Fruit fly (Drosophila melanogaster) whole organism, embryonic: Measurements from ENCODE around the gene hook.
A peak's percentile ranks its signal among the peaks of the same experiment; 100 is the strongest.

Experiments used
- Atf3 ChIP-seq: fragments of 200-800 bp; sonication (Bioruptor generic); optimal IDR thresholded peaks from 3 replicates; lab custom pipeline; 2016; ENCODE audit warnings: missing biosample characterization, missing genetic modification characterization
- Awh ChIP-seq: fragments of 200-800 bp; sonication (Bioruptor generic); IDR thresholded peaks from 2 replicates; pipeline ENCODE4, ENCODE4 v1.3.6; 2022; ENCODE audit warnings: missing biosample characterization, missing genetic modification characterization
- CG11398 ChIP-seq: fragments of 200-800 bp; sonication (Bioruptor generic); optimal IDR thresholded peaks from 2 replicates; lab custom pipeline; 2016; ENCODE audit warnings: missing biosample characterization, missing genetic modification characterization
- CG12659 ChIP-seq: fragments of 200-800 bp; sonication (Bioruptor generic); optimal IDR thresholded peaks from 3 replicates; lab custom pipeline; 2017; ENCODE audit warnings: mild to moderate bottlenecking, missing biosample characterization, missing genetic modification reagents, missing genetic modification characterization
- CG13296 ChIP-seq: fragments of 200-800 bp; sonication (Bioruptor generic); optimal IDR thresholded peaks from 3 replicates; lab custom pipeline; 2018; ENCODE audit warnings: missing biosample characterization, mild to moderate bottlenecking, missing genetic modification characterization
- CG14050 ChIP-seq: fragments of 200-800 bp; sonication (Bioruptor generic); IDR thresholded peaks from 3 replicates; pipeline ENCODE4 v1.3.6; 2022; ENCODE audit warnings: missing biosample characterization, missing genetic modification characterization
- CG15479 ChIP-seq: fragments of 200-800 bp; sonication (Bioruptor generic); optimal IDR thresholded peaks from 3 replicates; lab custom pipeline; 2019; ENCODE audit warnings: missing biosample characterization, mild to moderate bottlenecking, missing genetic modification characterization, moderate library complexity
- CG16815 ChIP-seq: fragments of 200-800 bp; sonication (Bioruptor generic); optimal IDR thresholded peaks from 3 replicates; lab custom pipeline; 2017; ENCODE audit warnings: missing biosample characterization, mild to moderate bottlenecking, missing genetic modification characterization
- CG16863 ChIP-seq: fragments of 200-800 bp; sonication (Bioruptor generic); optimal IDR thresholded peaks from 3 replicates; lab custom pipeline; 2016; ENCODE audit warnings: missing biosample characterization, missing genetic modification characterization
- CG17802 ChIP-seq: fragments of 200-800 bp; sonication (Bioruptor generic); optimal IDR thresholded peaks from 2 replicates; lab custom pipeline; 2018; ENCODE audit warnings: missing biosample characterization, mild to moderate bottlenecking, missing genetic modification characterization, moderate library complexity
- CG31441 ChIP-seq: fragments of 200-800 bp; sonication (Bioruptor generic); IDR thresholded peaks from 2 replicates; pipeline ENCODE4 v1.3.6; 2022; ENCODE audit warnings: missing biosample characterization, missing genetic modification characterization
- CG33213 ChIP-seq: fragments of 200-800 bp; sonication (Bioruptor generic); optimal IDR thresholded peaks from 3 replicates; lab custom pipeline; 2016; ENCODE audit warnings: missing biosample characterization, missing genetic modification characterization
- CG6813 ChIP-seq: fragments of 200-800 bp; sonication (Bioruptor generic); optimal IDR thresholded peaks from 2 replicates; lab custom pipeline; 2017; ENCODE audit warnings: missing biosample characterization, missing genetic modification characterization, mild to moderate bottlenecking, moderate library complexity, missing genetic modification reagents
- CG7372 ChIP-seq: fragments of 200-800 bp; sonication (Bioruptor generic); IDR thresholded peaks from 2 replicates; pipeline ENCODE4 v1.3.6; 2022; ENCODE audit warnings: missing biosample characterization, missing genetic modification characterization
- CG7556 ChIP-seq: fragments of 200-800 bp; sonication (Bioruptor generic); optimal IDR thresholded peaks from 2 replicates; lab custom pipeline; 2017; ENCODE audit warnings: missing biosample characterization, mild to moderate bottlenecking, missing genetic modification characterization
- CG8359 ChIP-seq: fragments of 200-800 bp; sonication (Bioruptor generic); optimal IDR thresholded peaks from 2 replicates; lab custom pipeline; 2017; ENCODE audit warnings: missing biosample characterization, mild to moderate bottlenecking, missing genetic modification characterization, borderline replicate concordance
- CG8765 ChIP-seq: fragments of 200-800 bp; sonication (Bioruptor generic); IDR thresholded peaks from 2 replicates; pipeline ENCODE4 v1.3.6; 2022; ENCODE audit warnings: missing biosample characterization, missing genetic modification characterization
- CG9437 ChIP-seq: fragments of 200-800 bp; sonication (Bioruptor generic); optimal IDR thresholded peaks from 2 replicates; lab custom pipeline; 2018; ENCODE audit warnings: missing biosample characterization, mild to moderate bottlenecking, missing genetic modification characterization
- CG9727 ChIP-seq: fragments of 200-800 bp; sonication (Bioruptor generic); optimal IDR thresholded peaks from 3 replicates; lab custom pipeline; 2017; ENCODE audit warnings: missing biosample characterization, mild to moderate bottlenecking, missing genetic modification characterization
- Dref ChIP-seq: fragments of 200-800 bp; sonication (Bioruptor generic); IDR thresholded peaks from 2 replicates; pipeline ENCODE4 v1.3.6; 2022; ENCODE audit warnings: missing biosample characterization, missing genetic modification characterization
- GATAe ChIP-seq: fragments of 200-800 bp; sonication (Bioruptor generic); conservative IDR thresholded peaks from 2 replicates; pipeline ENCODE4 v1.3.6; 2022; ENCODE audit warnings: missing biosample characterization, missing genetic modification characterization
- H15 ChIP-seq: fragments of 200-800 bp; sonication (Bioruptor generic); IDR thresholded peaks from 3 replicates; pipeline ENCODE4 v1.3.6; 2022; ENCODE audit warnings: missing biosample characterization, missing genetic modification characterization
- Hsf ChIP-seq: fragments of 200-800 bp; sonication (Bioruptor generic); optimal IDR thresholded peaks from 3 replicates; lab custom pipeline; 2016; ENCODE audit warnings: missing biosample characterization, missing genetic modification characterization
- MBD-R2 ChIP-seq: fragments of 200-800 bp; sonication (Bioruptor generic); IDR thresholded peaks from 2 replicates; pipeline ENCODE4 v1.3.6; 2022; ENCODE audit warnings: missing biosample characterization, missing genetic modification characterization
- MESR4 ChIP-seq: fragments of 200-800 bp; sonication (Bioruptor generic); optimal IDR thresholded peaks from 2 replicates; lab custom pipeline; 2018; ENCODE audit warnings: missing biosample characterization, mild to moderate bottlenecking, missing genetic modification characterization, moderate library complexity
- Pdp1 ChIP-seq, 2 experiments: fragments of 200-800 bp; sonication (Bioruptor generic); optimal IDR thresholded peaks; 3 replicates each; lab custom pipeline; 2016; ENCODE audit warnings: missing biosample characterization in 2 of 2, missing genetic modification characterization in 2 of 2, mild to moderate bottlenecking in 1 of 2, moderate library complexity in 1 of 2
- Tbp ChIP-seq: fragments of >200 bp; optimal IDR thresholded peaks from 2 replicates; lab custom pipeline; 2018; ENCODE audit warnings: missing biosample characterization, missing genetic modification characterization
- ab ChIP-seq: fragments of 200-800 bp; sonication (Bioruptor generic); optimal IDR thresholded peaks from 2 replicates; lab custom pipeline; 2016; ENCODE audit warnings: missing biosample characterization, missing genetic modification characterization
- bab2 ChIP-seq: fragments of 200-800 bp; sonication (Bioruptor generic); optimal IDR thresholded peaks from 2 replicates; lab custom pipeline; 2016; ENCODE audit warnings: missing biosample characterization, missing genetic modification characterization
- bigmax ChIP-seq: fragments of 200-800 bp; sonication (Bioruptor generic); optimal IDR thresholded peaks from 2 replicates; lab custom pipeline; 2018; ENCODE audit warnings: missing biosample characterization, mild to moderate bottlenecking, missing genetic modification characterization
- cg ChIP-seq: fragments of 200-800 bp; sonication (Bioruptor generic); optimal IDR thresholded peaks from 3 replicates; lab custom pipeline; 2019; ENCODE audit warnings: missing biosample characterization, mild to moderate bottlenecking, missing genetic modification characterization, moderate library complexity
- chinmo ChIP-seq: fragments of 200-800 bp; sonication (Bioruptor generic); IDR thresholded peaks from 4 replicates; pipeline ENCODE4 v1.3.6; 2022; ENCODE audit warnings: missing biosample characterization, missing genetic modification characterization; ENCODE audit not compliant: partially characterized antibody
- croc ChIP-seq: fragments of 200-800 bp; sonication (Bioruptor generic); conservative IDR thresholded peaks from 3 replicates; pipeline ENCODE4 v1.3.6; 2022; ENCODE audit warnings: missing biosample characterization, missing genetic modification characterization
- dimm ChIP-seq: fragments of 200-800 bp; sonication (Bioruptor generic); IDR thresholded peaks from 2 replicates; pipeline ENCODE4 v1.3.6; 2022; ENCODE audit warnings: missing biosample characterization, missing genetic modification characterization
- dmrt11E ChIP-seq: fragments of 200-800 bp; sonication (Bioruptor generic); optimal IDR thresholded peaks from 3 replicates; lab custom pipeline; 2018; ENCODE audit warnings: missing biosample characterization, mild to moderate bottlenecking, missing genetic modification characterization, moderate library complexity
- dmrt99B ChIP-seq: fragments of 200-800 bp; sonication (Bioruptor generic); optimal IDR thresholded peaks from 2 replicates; lab custom pipeline; 2018; ENCODE audit warnings: missing biosample characterization, mild to moderate bottlenecking, missing genetic modification characterization, moderate library complexity
- dysf ChIP-seq: fragments of 200-800 bp; sonication (Bioruptor generic); IDR thresholded peaks from 3 replicates; pipeline ENCODE4 v1.3.6; 2022; ENCODE audit warnings: missing biosample characterization, missing genetic modification characterization
- en ChIP-seq: fragments of 200-800 bp; sonication (Bioruptor generic); optimal IDR thresholded peaks from 2 replicates; lab custom pipeline; 2016; ENCODE audit warnings: missing biosample characterization, missing genetic modification characterization
- fru ChIP-seq: fragments of >200 bp; optimal IDR thresholded peaks from 2 replicates; lab custom pipeline; 2017
- gsb-n ChIP-seq: fragments of 200-800 bp; sonication (Bioruptor generic); optimal IDR thresholded peaks from 3 replicates; lab custom pipeline; 2018; ENCODE audit warnings: missing biosample characterization, mild to moderate bottlenecking, missing genetic modification characterization
- klu ChIP-seq: fragments of 200-800 bp; sonication (Bioruptor generic); IDR thresholded peaks from 2 replicates; pipeline ENCODE4 v1.3.6; 2022; ENCODE audit warnings: missing biosample characterization, missing genetic modification characterization
- mam ChIP-seq: fragments of 200-800 bp; sonication (Bioruptor generic); optimal IDR thresholded peaks from 3 replicates; lab custom pipeline; 2016; ENCODE audit warnings: missing biosample characterization, missing genetic modification characterization
- mld ChIP-seq: fragments of 200-800 bp; sonication (Bioruptor generic); IDR thresholded peaks from 3 replicates; pipeline ENCODE4 v1.3.6; 2022; ENCODE audit warnings: missing biosample characterization, missing genetic modification characterization; ENCODE audit not compliant: partially characterized antibody
- nau ChIP-seq: fragments of 200-800 bp; sonication (Bioruptor generic); optimal IDR thresholded peaks from 3 replicates; lab custom pipeline; 2017; ENCODE audit warnings: missing biosample characterization, mild to moderate bottlenecking, missing genetic modification characterization, missing genetic modification reagents
- onecut ChIP-seq: fragments of 200-800 bp; sonication (Bioruptor generic); IDR thresholded peaks from 2 replicates; pipeline ENCODE4 v1.3.6; 2022; ENCODE audit warnings: missing biosample characterization, missing genetic modification characterization
- ro ChIP-seq: fragments of 200-800 bp; sonication (Bioruptor generic); IDR thresholded peaks from 2 replicates; pipeline ENCODE4 v1.3.6; 2022; ENCODE audit warnings: missing biosample characterization, missing genetic modification characterization
- sens ChIP-seq: fragments of 200-800 bp; sonication (Bioruptor generic); peaks from one replicate; lab custom pipeline; 2016; ENCODE audit warnings: missing biosample characterization, missing genetic modification characterization
- sug ChIP-seq: fragments of 200-800 bp; optimal IDR thresholded peaks from 2 replicates; lab custom pipeline; 2019; ENCODE audit warnings: missing biosample characterization, mild to moderate bottlenecking, missing genetic modification characterization, moderate library complexity
- tio ChIP-seq: fragments of 200-800 bp; sonication (Bioruptor generic); optimal IDR thresholded peaks from 2 replicates; lab custom pipeline; 2017; ENCODE audit warnings: missing biosample characterization, missing genetic modification characterization, inconsistent platforms
- vvl ChIP-seq: fragments of 200-800 bp; sonication (Bioruptor generic); IDR thresholded peaks from 2 replicates; pipeline ENCODE4 v1.3.6; 2022; ENCODE audit warnings: missing biosample characterization, missing genetic modification characterization

hook gene

DNA sequence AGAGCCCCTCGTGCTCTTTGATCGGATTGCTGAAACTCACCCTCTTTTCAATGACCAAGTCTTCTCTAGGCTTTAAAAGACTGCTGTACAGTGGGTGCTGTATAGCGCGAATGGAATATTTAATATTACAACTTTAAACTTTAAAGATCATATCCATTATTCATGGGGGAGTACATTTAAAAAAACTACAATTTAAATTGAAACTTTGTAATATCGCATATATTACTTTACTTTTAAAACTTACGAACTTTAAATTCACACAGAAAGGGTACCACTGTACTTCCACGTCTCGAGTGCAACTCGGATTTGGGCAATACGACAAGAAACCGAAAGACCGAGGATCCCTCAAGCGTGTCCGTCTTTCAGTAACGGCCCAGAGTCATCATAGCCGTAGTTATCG lies 25.6 kb upstream of the hook start, which contains the start of gene Phlpp (continued):
- TF ChIP-seq CG6813 (GFP tag; lab: Kevin White, UChicago) (peak; percentile 49), croc (GFP tag; lab: Robert Waterston, UW) (peak; percentile 59), Hsf (peak; percentile 11), CG16863 (GFP tag; lab: Kevin White, UChicago) (peak; percentile 10), Awh (GFP tag; lab: Robert Waterston, UW) (0 out of 2 replicates have a peak, but pooled peaks have one; percentile 51), klu (GFP tag; lab: Robert Waterston, UW) (no peak), CG9727 (GFP tag; lab: Kevin White, UChicago) (peak; percentile 12), dysf (GFP tag; lab: Robert Waterston, UW) (peak; percentile 69), CG7372 (peak; percentile 49), sens (peak; percentile 95), Dref (GFP tag; lab: Robert Waterston, UW) (no peak), bab2 (GFP tag; lab: Kevin White, UChicago) (no peak), CG16815 (GFP tag; lab: Kevin White, UChicago) (peak; percentile 11), CG31441 (GFP tag; lab: Robert Waterston, UW) (peak; percentile 78), dimm (GFP tag; lab: Robert Waterston, UW) (no peak; the same call in 1 of the 2 replicates), CG17802 (peak; percentile 14), CG8359 (GFP tag; lab: Kevin White, UChicago) (peak; percentile 33), onecut (GFP tag; lab: Robert Waterston, UW) (0 out of 2 replicates have a peak, but pooled peaks have one; percentile 33), CG8765 (GFP tag; lab: Robert Waterston, UW) (peak; percentile 51; the same call in 1 of the 2 replicates), CG33213 (GFP tag; lab: Kevin White, UChicago) (no peak)

DNA sequence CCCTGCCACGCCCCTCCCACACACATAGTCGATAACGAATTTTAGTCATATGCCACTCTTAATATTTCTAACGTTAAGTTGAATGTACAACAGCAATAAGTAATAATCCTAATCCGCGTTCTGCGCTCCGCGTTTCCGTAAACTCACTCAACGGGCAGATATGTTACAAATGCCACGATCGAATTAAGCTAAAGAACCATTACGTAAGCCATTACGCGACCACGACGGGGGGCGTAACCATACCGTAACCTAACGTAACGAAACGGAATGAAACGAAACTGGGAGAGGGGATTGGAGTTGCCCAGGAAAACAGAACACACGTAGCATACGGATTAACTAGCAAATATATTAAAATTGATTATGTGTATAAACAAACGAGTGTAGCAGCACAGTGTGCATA lies 24.5 kb upstream of the hook start:
- TF ChIP-seq mld (peak; percentile 38; the same call in 1 of the 3 replicates), Pdp1 (GFP tag; optimal IDR thresholded peaks at IDR 0.05; lab: Kevin White, UChicago) (peak in 1 of 2 experiments; percentile 61), sug (tag; lab: Kevin White, UChicago) (no peak), GATAe (GFP tag; lab: Robert Waterston, UW) (no peak), CG9437 (peak; percentile 95)

DNA sequence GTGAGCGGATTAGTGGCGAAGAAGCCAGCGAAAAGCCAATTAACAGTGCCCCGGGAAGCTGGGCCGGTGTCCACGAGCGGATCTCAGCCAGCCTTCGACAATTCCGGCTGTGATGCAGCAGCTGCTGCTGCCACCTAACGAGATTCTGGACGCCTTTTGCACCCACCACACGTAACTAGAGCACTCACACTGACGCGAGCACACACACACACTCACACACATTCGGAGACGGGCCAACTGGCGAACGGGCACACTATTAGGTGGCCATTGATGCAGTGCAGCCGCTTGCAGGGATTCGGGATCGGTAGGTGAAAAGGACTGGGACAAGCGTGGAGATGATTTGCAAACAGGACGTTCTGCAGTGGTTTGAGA lies 21.2 kb upstream of the hook start:
- TF ChIP-seq CG12659 (GFP tag; lab: Kevin White, UChicago), result no peak
- TF ChIP-seq CG11398 (GFP tag; lab: Kevin White, UChicago), result no peak
- no peak for TF ChIP-seq dmrt11E (tag; lab: Kevin White, UChicago)
- no peak for TF ChIP-seq ab (GFP tag; lab: Kevin White, UChicago)
- TF ChIP-seq cg (GFP tag; lab: Kevin White, UChicago), result peak; percentile 78
- no peak for TF ChIP-seq CG15479
- TF ChIP-seq fru, result peak; percentile 34
- no peak for TF ChIP-seq Atf3 (GFP tag; lab: Kevin White, UChicago)
- TF ChIP-seq Tbp (GFP tag; lab: Kevin White, UChicago), result no peak
- TF ChIP-seq mam (GFP tag; lab: Kevin White, UChicago), result no peak
- TF ChIP-seq CG13296 (GFP tag; lab: Kevin White, UChicago), result no peak
- TF ChIP-seq CG7556 (GFP tag; lab: Kevin White, UChicago), result no peak
- TF ChIP-seq vvl (GFP tag; lab: Robert Waterston, UW), result no peak
- no peak for TF ChIP-seq MBD-R2 (GFP tag; lab: Robert Waterston, UW)
- TF ChIP-seq CG14050, result no peak
- no peak for TF ChIP-seq H15 (GFP tag; lab: Robert Waterston, UW)
- no peak for TF ChIP-seq ro
- TF ChIP-seq gsb-n (tag; lab: Kevin White, UChicago), result no peak
- no peak for TF ChIP-seq tio
- TF ChIP-seq bigmax (GFP tag; lab: Kevin White, UChicago), result no peak
- TF ChIP-seq en, result no peak
- TF ChIP-seq MESR4 (GFP tag; lab: Kevin White, UChicago), result peak; percentile 18
- 0 out of 4 replicates have a peak, but pooled peaks have one; percentile 27 for TF ChIP-seq chinmo
- TF ChIP-seq nau (GFP tag; lab: Kevin White, UChicago), result no peak
- TF ChIP-seq dmrt99B (tag; lab: Kevin White, UChicago), result no peak
